Worm (Caenorhabditis elegans): ENCODE measurements around the gene F26H11.8.

F26H11.8 gene

ce11 chrII:14390036-14390763 lies 1.9 kb downstream of the F26H11.8 start, which contains the start of the genes kbp-3 and nurf-1 (continued):
- TF ChIP-seq egl-13 (tag; optimal IDR thresholded peaks at IDR 0.05) (no peak), dsc-1 (tag; optimal IDR thresholded peaks at IDR 0.05) (peak; percentile 22), ceh-88 (GFP tag; IDR thresholded peaks at IDR 0.05) (0 out of 2 replicates have a peak, but pooled peaks have one; percentile 13), lin-35 (GFP tag; optimal IDR thresholded peaks at IDR 0.05) (peak; percentile 93 to 96), tbx-2 (tag; optimal IDR thresholded peaks at IDR 0.05) (peak; percentile 40), isw-1 (GFP tag; IDR thresholded peaks at IDR 0.05) (no peak; the same call in 1 of the 2 replicates), F16B12.6 (tag; optimal IDR thresholded peaks at IDR 0.05) (peak; percentile 37), lin-15B (tag; optimal IDR thresholded peaks at IDR 0.05) (peak; percentile 65), fkh-10 (GFP tag; optimal IDR thresholded peaks at IDR 0.05) (no peak), mab-9 (GFP tag; IDR thresholded peaks at IDR 0.05) (no peak), Y116A8C.19 (tag; optimal IDR thresholded peaks at IDR 0.05; ENCODE audit: borderline replicate concordance) (no peak), nhr-77 (tag; optimal IDR thresholded peaks at IDR 0.05) (peak; percentile 80)

ce11 chrII:14393766-14394165 lies 5.5 kb downstream of the F26H11.8 start:
- TF ChIP-seq nhr-20 (tag; optimal IDR thresholded peaks at IDR 0.05) (no peak), skn-1 (tag; optimal IDR thresholded peaks at IDR 0.05) (no peak), ceh-88 (GFP tag; IDR thresholded peaks at IDR 0.05) (no peak)

- peak; percentile 84 for TF ChIP-seq dsc-1 (tag; optimal IDR thresholded peaks at IDR 0.05)
- peak; percentile 77 for TF ChIP-seq egl-13 (tag; optimal IDR thresholded peaks at IDR 0.05)
- peak; percentile 39 for TF ChIP-seq aly-2 (tag; optimal IDR thresholded peaks at IDR 0.05)
- peak; percentile 64 for TF ChIP-seq fkh-10 (GFP tag; optimal IDR thresholded peaks at IDR 0.05)
- TF ChIP-seq mep-1 (tag; optimal IDR thresholded peaks at IDR 0.05) = peak; percentile 97
- TF ChIP-seq zip-4 (GFP tag; optimal IDR thresholded peaks at IDR 0.05) = peak; percentile 67
- TF ChIP-seq skn-1 (tag; optimal IDR thresholded peaks at IDR 0.05) = peak; percentile 93
- peak; percentile 68 for TF ChIP-seq F16B12.6 (tag; optimal IDR thresholded peaks at IDR 0.05)
- TF ChIP-seq unc-30 (tag; optimal IDR thresholded peaks at IDR 0.05) = no peak
- TF ChIP-seq lsy-2 (tag; optimal IDR thresholded peaks at IDR 0.05) = peak; percentile 87 to 95
- no peak for TF ChIP-seq sptf-1 (tag; optimal IDR thresholded peaks at IDR 0.05)
- TF ChIP-seq hpl-2 (GFP tag; optimal IDR thresholded peaks at IDR 0.05) = peak; percentile 28
- TF ChIP-seq nhr-237 (tag; optimal IDR thresholded peaks at IDR 0.05) = peak; percentile 59
- TF ChIP-seq lin-39 (tag; optimal IDR thresholded peaks at IDR 0.05) = peak; percentile 60
- no peak for TF ChIP-seq mab-9 (GFP tag; IDR thresholded peaks at IDR 0.05)
- no peak for TF ChIP-seq tlp-1 (tag; optimal IDR thresholded peaks at IDR 0.05)
- TF ChIP-seq ztf-4 (tag; optimal IDR thresholded peaks at IDR 0.05) = peak; percentile 64
- no peak for TF ChIP-seq elt-2 (tag; optimal IDR thresholded peaks at IDR 0.05)
- TF ChIP-seq snpc-4 (tag; optimal IDR thresholded peaks at IDR 0.05) = peak; percentile 84
- TF ChIP-seq ceh-90 (tag; optimal IDR thresholded peaks at IDR 0.05) = peak; percentile 27
- peak; percentile 23 to 98 for TF ChIP-seq mdl-1 (tag; optimal IDR thresholded peaks at IDR 0.05)
- TF ChIP-seq sup-37 (GFP tag; optimal IDR thresholded peaks at IDR 0.05) = no peak
- TF ChIP-seq unc-130 (tag; optimal IDR thresholded peaks at IDR 0.05) = peak; percentile 99
- peak; percentile 50 for TF ChIP-seq fos-1 (tag; optimal IDR thresholded peaks at IDR 0.05)
- peak; percentile 94 for TF ChIP-seq C16A3.4 (tag; optimal IDR thresholded peaks at IDR 0.05)
- TF ChIP-seq nhr-84 (tag; optimal IDR thresholded peaks at IDR 0.05) = no peak
- TF ChIP-seq dpl-1 (GFP tag; optimal IDR thresholded peaks at IDR 0.05) = peak; percentile 80 to 87 (median 83)
- no peak for TF ChIP-seq C34B4.2 (tag; optimal IDR thresholded peaks at IDR 0.05)
- TF ChIP-seq jun-1 (tag; optimal IDR thresholded peaks at IDR 0.05) = peak; percentile 56
- peak; percentile 83 for TF ChIP-seq swsn-7 (tag; optimal IDR thresholded peaks at IDR 0.05)
- TF ChIP-seq lin-14 (GFP tag; optimal IDR thresholded peaks at IDR 0.05) = peak; percentile 94
- TF ChIP-seq ztf-11 (tag; optimal IDR thresholded peaks at IDR 0.05) = peak in 1 of 2 experiments; percentile 48
- TF ChIP-seq unc-86 (tag; optimal IDR thresholded peaks at IDR 0.05) = peak; percentile 73
- peak; percentile 55 for TF ChIP-seq pax-3 (tag; optimal IDR thresholded peaks at IDR 0.05)
- peak; percentile 93 for TF ChIP-seq nhr-85 (tag)
- TF ChIP-seq sox-4 (tag; optimal IDR thresholded peaks at IDR 0.05) = peak; percentile 37
- TF ChIP-seq elt-3 (tag; optimal IDR thresholded peaks at IDR 0.05) = peak in 2 of 6 experiments; percentile 45 to 93
- peak; percentile 88 for TF ChIP-seq nhr-77 (tag; optimal IDR thresholded peaks at IDR 0.05)
- peak; percentile 81 for TF ChIP-seq nhr-90 (tag; optimal IDR thresholded peaks at IDR 0.05; ENCODE audit: poor library complexity)
- TF ChIP-seq lin-15B (tag; optimal IDR thresholded peaks at IDR 0.05) = peak; percentile 93
- no peak for TF ChIP-seq pqm-1 (tag; optimal IDR thresholded peaks at IDR 0.05)
These were observed 11.3 kb downstream of the F26H11.8 start for ce11 chrII:14399595-14399994.

Measured in whole organism, L1 larva.